Fruit fly (Drosophila melanogaster) whole organism, embryonic: ENCODE results near the gene CG43354.
A peak's percentile ranks its signal among the peaks of the same experiment; 100 is the strongest.

Source experiments
- Bdp1 ChIP-seq: fragments of 200-800 bp; sonication (Bioruptor generic); optimal IDR thresholded peaks from 3 replicates; lab custom pipeline; 2016; ENCODE audit warnings: missing biosample characterization, missing genetic modification characterization
- CG10267 ChIP-seq: fragments of 200-800 bp; sonication (Bioruptor generic); optimal IDR thresholded peaks from 2 replicates; lab custom pipeline; 2018; ENCODE audit warnings: missing biosample characterization, mild to moderate bottlenecking, missing genetic modification characterization, moderate library complexity
- CG11247 ChIP-seq: fragments of 200-800 bp; sonication (Bioruptor generic); IDR thresholded peaks from 2 replicates; pipeline ENCODE4 v1.3.6; 2022; ENCODE audit warnings: missing biosample characterization, missing genetic modification characterization
- CG1603 ChIP-seq: fragments of 200-800 bp; sonication (Bioruptor generic); optimal IDR thresholded peaks from 2 replicates; lab custom pipeline; 2019; ENCODE audit warnings: missing biosample characterization, mild to moderate bottlenecking, missing genetic modification characterization, moderate library complexity
- CG30020 ChIP-seq: fragments of 200-800 bp; optimal IDR thresholded peaks from 2 replicates; lab custom pipeline; 2019; ENCODE audit warnings: missing biosample characterization, mild to moderate bottlenecking, missing genetic modification characterization, moderate library complexity
- CG31365 ChIP-seq: fragments of 200-800 bp; sonication (Bioruptor generic); optimal IDR thresholded peaks from 2 replicates; lab custom pipeline; 2018; ENCODE audit warnings: missing biosample characterization, mild to moderate bottlenecking, missing genetic modification characterization
- CG34422 ChIP-seq: fragments of 200-800 bp; sonication (Bioruptor generic); IDR thresholded peaks from 3 replicates; pipeline ENCODE4 v1.3.6; 2022; ENCODE audit warnings: missing biosample characterization, missing genetic modification characterization
- Med ChIP-seq: fragments of 200-800 bp; sonication (Bioruptor generic); peaks from one replicate; lab custom pipeline; 2016; ENCODE audit warnings: missing biosample characterization, missing genetic modification characterization, mild to moderate bottlenecking, inconsistent platforms, moderate library complexity
- aop ChIP-seq: fragments of 200-800 bp; sonication (Bioruptor generic); IDR thresholded peaks from 2 replicates; pipeline ENCODE4 v1.3.6; 2022; ENCODE audit warnings: missing biosample characterization, missing genetic modification characterization
- corto ChIP-seq: fragments of 200-800 bp; sonication (Bioruptor generic); optimal IDR thresholded peaks from 2 replicates; lab custom pipeline; 2016; ENCODE audit warnings: missing biosample characterization, mild to moderate bottlenecking, missing genetic modification characterization, moderate library complexity
- sim ChIP-seq: fragments of 200-800 bp; sonication (Bioruptor generic); IDR thresholded peaks from 2 replicates; pipeline ENCODE4 v1.3.6; 2022; ENCODE audit warnings: missing biosample characterization, missing genetic modification characterization

dm6 chr2L:18319577-18320316 is 10.5 kb upstream of the CG43354 start, which contains the start of gene Fas3:
- TF ChIP-seq Med (GFP tag; lab: Kevin White, UChicago) (peak; percentile 93), corto (GFP tag; lab: Kevin White, UChicago) (no peak), Bdp1 (GFP tag; lab: Kevin White, UChicago) (no peak), CG31365 (peak; percentile 21), CG10267 (tag; lab: Kevin White, UChicago) (no peak), CG1603 (tag; lab: Kevin White, UChicago) (peak; percentile 34), CG30020 (tag; lab: Kevin White, UChicago) (no peak), aop (GFP tag; lab: Robert Waterston, UW) (no peak), CG11247 (no peak), sim (GFP tag; lab: Robert Waterston, UW) (no peak), CG34422 (GFP tag; lab: Robert Waterston, UW) (no peak)
